Worm (Caenorhabditis elegans) whole organism, L1 larva: Measurements from ENCODE around the gene slc-25A26.

ENCODE experiments used
- C04F5.9 ChIP-seq: sonication (generic microtip); optimal IDR thresholded peaks from 2 replicates; lab custom pipeline; 2016; ENCODE audit warnings: missing genetic modification characterization, missing compliant biosample characterization
- C16A3.4 ChIP-seq: fragments of 150-350 bp; optimal IDR thresholded peaks from 2 replicates; lab custom pipeline; 2014; ENCODE audit warnings: missing biosample characterization, missing genetic modification characterization
- C34B4.2 ChIP-seq: sonication (generic microtip); optimal IDR thresholded peaks from 2 replicates; lab custom pipeline; 2017; ENCODE audit warnings: mild to moderate bottlenecking, missing genetic modification characterization, missing compliant biosample characterization
- alr-1 ChIP-seq: fragments of 200-800 bp; sonication (Bioruptor generic); optimal IDR thresholded peaks from 2 replicates; lab custom pipeline; 2018; ENCODE audit warnings: borderline replicate concordance, mild to moderate bottlenecking, missing genetic modification characterization, missing compliant biosample characterization
- blmp-1 ChIP-seq: fragments of 150-350 bp; optimal IDR thresholded peaks from 2 replicates; lab custom pipeline; 2014; ENCODE audit warnings: missing biosample characterization, missing genetic modification characterization
- ceh-82 ChIP-seq, 3 experiments: fragments of 150-350 bp in 1 of 3; sonication (generic microtip) in 2 of 3; optimal IDR thresholded peaks; 2 replicates each; lab custom pipeline; 2014 to 2017; ENCODE audit warnings: missing biosample characterization in 3 of 3, missing genetic modification characterization in 3 of 3
- ceh-90 ChIP-seq: sonication (generic microtip); optimal IDR thresholded peaks from 2 replicates; lab custom pipeline; 2016; ENCODE audit warnings: missing genetic modification characterization, missing compliant biosample characterization
- dsc-1 ChIP-seq: sonication (generic microtip); optimal IDR thresholded peaks from 2 replicates; lab custom pipeline; 2016; ENCODE audit warnings: mild to moderate bottlenecking, missing genetic modification characterization, missing compliant biosample characterization
- efl-1 ChIP-seq, 4 experiments: fragments of 150-350 bp; optimal IDR thresholded peaks in 3 of 4; peaks in 1 of 4; 1 replicate in 1 of 4; 2 replicates in 3 of 4; lab custom pipeline; 2014; ENCODE audit warnings: missing biosample characterization in 2 of 4, missing genetic modification characterization in 2 of 4, missing genetic modification reagents in 2 of 4
- egl-13 ChIP-seq: sonication (generic microtip); optimal IDR thresholded peaks from 2 replicates; lab custom pipeline; 2016; ENCODE audit warnings: missing genotype, missing genetic modification reagents, missing genetic modification characterization, missing compliant biosample characterization
- fkh-10 ChIP-seq: sonication (generic microtip); optimal IDR thresholded peaks from 2 replicates; lab custom pipeline; 2017; ENCODE audit warnings: missing biosample characterization, missing genetic modification reagents, missing genetic modification characterization
- fkh-4 ChIP-seq: sonication (generic microtip); optimal IDR thresholded peaks from 2 replicates; lab custom pipeline; 2016; ENCODE audit warnings: missing compliant biosample characterization, missing genetic modification characterization, borderline replicate concordance
- fkh-8 ChIP-seq: sonication (generic microtip); optimal IDR thresholded peaks from 2 replicates; lab custom pipeline; 2016; ENCODE audit warnings: mild to moderate bottlenecking, missing genetic modification characterization, missing compliant biosample characterization
- fos-1 ChIP-seq: fragments of 150-350 bp; optimal IDR thresholded peaks from 2 replicates; lab custom pipeline; 2014; ENCODE audit warnings: missing biosample characterization, missing genetic modification characterization
- hlh-17 ChIP-seq: fragments of 200-800 bp; sonication (Bioruptor generic); optimal IDR thresholded peaks from 2 replicates; lab custom pipeline; 2018; ENCODE audit warnings: missing genetic modification characterization, mild to moderate bottlenecking, missing compliant biosample characterization, moderate library complexity, borderline replicate concordance
- hlh-4 ChIP-seq: sonication (generic microtip); optimal IDR thresholded peaks from 2 replicates; lab custom pipeline; 2016; ENCODE audit warnings: mild to moderate bottlenecking, missing genetic modification characterization, missing compliant biosample characterization
- hpl-2 ChIP-seq: fragments of 150-350 bp; optimal IDR thresholded peaks from 2 replicates; lab custom pipeline; 2014; ENCODE audit warnings: missing biosample characterization, missing genetic modification reagents, missing genetic modification characterization
- lin-14 ChIP-seq: fragments of 200-800 bp; sonication (Bioruptor generic); optimal IDR thresholded peaks from 2 replicates; lab custom pipeline; 2018; ENCODE audit warnings: mild to moderate bottlenecking, missing genetic modification characterization, moderate library complexity, missing compliant biosample characterization
- lin-15B ChIP-seq: fragments of 150-350 bp; sonication (generic microtip); optimal IDR thresholded peaks from 3 replicates; lab custom pipeline; 2014; ENCODE audit warnings: missing biosample characterization, missing genetic modification characterization
- lsy-2 ChIP-seq, 2 experiments: fragments of 150-350 bp; optimal IDR thresholded peaks; 2 replicates each; lab custom pipeline; 2014; ENCODE audit warnings: missing biosample characterization in 2 of 2, missing genetic modification characterization in 2 of 2
- mep-1 ChIP-seq: fragments of 150-350 bp; optimal IDR thresholded peaks from 2 replicates; lab custom pipeline; 2014; ENCODE audit warnings: missing biosample characterization, missing genetic modification characterization
- nhr-11 ChIP-seq: fragments of 150-350 bp; optimal IDR thresholded peaks from 2 replicates; lab custom pipeline; 2014; ENCODE audit warnings: missing biosample characterization, missing genetic modification characterization
- nhr-19 ChIP-seq: fragments of 200-800 bp; sonication (Bioruptor generic); conservative IDR thresholded peaks from 2 replicates; pipeline ENCODE4 v1.3.6; 2022; ENCODE audit warnings: missing genetic modification characterization, missing compliant biosample characterization
- nhr-237 ChIP-seq: fragments of 150-350 bp; optimal IDR thresholded peaks from 2 replicates; lab custom pipeline; 2014; ENCODE audit warnings: missing biosample characterization, missing genetic modification characterization
- nhr-47 ChIP-seq: sonication (generic microtip); optimal IDR thresholded peaks from 2 replicates; lab custom pipeline; 2016; ENCODE audit warnings: mild to moderate bottlenecking, missing genetic modification characterization, moderate library complexity, missing compliant biosample characterization
- nhr-71 ChIP-seq: sonication (generic microtip); optimal IDR thresholded peaks from 2 replicates; lab custom pipeline; 2016; ENCODE audit warnings: mild to moderate bottlenecking, missing genetic modification characterization, moderate library complexity, missing compliant biosample characterization
- nhr-77 ChIP-seq: fragments of 150-350 bp; optimal IDR thresholded peaks from 2 replicates; lab custom pipeline; 2014; ENCODE audit warnings: missing biosample characterization, missing genetic modification characterization
- nhr-84 ChIP-seq: sonication (generic microtip); optimal IDR thresholded peaks from 2 replicates; lab custom pipeline; 2017; ENCODE audit warnings: missing biosample characterization, missing genetic modification characterization
- nhr-85 ChIP-seq: sonication (generic microtip); peaks from one replicate; lab custom pipeline; 2016; ENCODE audit warnings: missing genetic modification characterization, inconsistent platforms, missing compliant biosample characterization
- pax-3 ChIP-seq: fragments of 200-800 bp; sonication (Bioruptor generic); optimal IDR thresholded peaks from 2 replicates; lab custom pipeline; 2018; ENCODE audit warnings: mild to moderate bottlenecking, missing genetic modification characterization, moderate library complexity, missing compliant biosample characterization
- rnt-1 ChIP-seq: sonication (generic microtip); optimal IDR thresholded peaks from 2 replicates; lab custom pipeline; 2016; ENCODE audit warnings: mild to moderate bottlenecking, missing genetic modification characterization, moderate library complexity, missing compliant biosample characterization
- skn-1 ChIP-seq: fragments of 150-350 bp; optimal IDR thresholded peaks from 2 replicates; lab custom pipeline; 2014; ENCODE audit warnings: missing biosample characterization, missing genetic modification characterization
- snpc-4 ChIP-seq: fragments of 150-350 bp; optimal IDR thresholded peaks from 2 replicates; lab custom pipeline; 2014; ENCODE audit warnings: missing biosample characterization, missing genetic modification characterization
- snu-23 ChIP-seq: sonication (generic microtip); optimal IDR thresholded peaks from 2 replicates; lab custom pipeline; 2016; ENCODE audit warnings: missing genetic modification characterization, missing compliant biosample characterization
- sup-37 ChIP-seq: fragments of 200-800 bp; sonication (Bioruptor generic); optimal IDR thresholded peaks from 2 replicates; lab custom pipeline; 2018; ENCODE audit warnings: mild to moderate bottlenecking, missing genetic modification characterization, missing compliant biosample characterization
- swsn-7 ChIP-seq: sonication (generic microtip); optimal IDR thresholded peaks from 2 replicates; lab custom pipeline; 2016; ENCODE audit warnings: missing genetic modification characterization, missing compliant biosample characterization
- unc-30 ChIP-seq: sonication (generic microtip); optimal IDR thresholded peaks from 2 replicates; lab custom pipeline; 2017; ENCODE audit warnings: missing biosample characterization, missing genetic modification characterization
- zag-1 ChIP-seq: fragments of 150-350 bp; optimal IDR thresholded peaks from 2 replicates; lab custom pipeline; 2014; ENCODE audit warnings: missing biosample characterization, missing genetic modification characterization
- ztf-4 ChIP-seq: fragments of 150-350 bp; optimal IDR thresholded peaks from 2 replicates; lab custom pipeline; 2014; ENCODE audit warnings: missing biosample characterization, missing genetic modification characterization

Gene slc-25A26

ce11 chrIV:8916010-8916409 is 14.2 kb upstream of the slc-25A26 start, which contains the start of gene C27B7.9:
Gene C27B7.9 (minus strand): TSS chrIV:8916110.
- TF ChIP-seq ztf-4 = no peak
- no peak for TF ChIP-seq nhr-71
- no peak for TF ChIP-seq nhr-11
- TF ChIP-seq skn-1 (tag; lab: Kevin White, UChicago) = no peak
- no peak for TF ChIP-seq C04F5.9 (tag; lab: Kevin White, UChicago)
- no peak for TF ChIP-seq C16A3.4 (tag; lab: Kevin White, UChicago)
- no peak for TF ChIP-seq swsn-7 (tag; lab: Kevin White, UChicago)
- no peak for TF ChIP-seq nhr-77
- TF ChIP-seq, all 84 proteins: peak for 0

- TF ChIP-seq efl-1 (optimal IDR thresholded peaks at IDR 0.05; lab: Kevin White, UChicago) = no peak
- TF ChIP-seq efl-1 (GFP tag; optimal IDR thresholded peaks at IDR 0.05 in 1 of 2; lab: Kevin White, UChicago) = peak in 1 of 2 experiments; percentile 74
- no peak for TF ChIP-seq mep-1 (tag; lab: Kevin White, UChicago)
Observed at ce11 chrIV:8918790-8919189, 11.5 kb upstream of the slc-25A26 start, which contains the start of gene rap-1. Gene rap-1 (minus strand): TSS chrIV:8918890.

- TF ChIP-seq nhr-84 (tag; lab: Kevin White, UChicago) = no peak
- peak; percentile 43 for TF ChIP-seq nhr-71
- TF ChIP-seq nhr-47 (tag; lab: Kevin White, UChicago) = peak; percentile 26
- TF ChIP-seq lin-14 = peak; percentile 66
- TF ChIP-seq sup-37 (GFP tag; lab: Kevin White, UChicago) = no peak
- no peak for TF ChIP-seq hpl-2 (GFP tag; lab: Kevin White, UChicago)
- no peak for TF ChIP-seq nhr-77
- TF ChIP-seq nhr-85 (tag; lab: Kevin White, UChicago) = no peak
- TF ChIP-seq mep-1 (tag; lab: Kevin White, UChicago) = no peak
- TF ChIP-seq rnt-1 = peak; percentile 52
- no peak for TF ChIP-seq fos-1 (tag; lab: Kevin White, UChicago)
- TF ChIP-seq unc-30 (tag; lab: Kevin White, UChicago) = no peak
- peak; percentile 13 for TF ChIP-seq efl-1 (optimal IDR thresholded peaks at IDR 0.05; lab: Kevin White, UChicago)
- peak in 1 of 2 experiments; percentile 56 for TF ChIP-seq efl-1 (GFP tag; optimal IDR thresholded peaks at IDR 0.05 in 1 of 2; lab: Kevin White, UChicago)
- TF ChIP-seq skn-1 (tag; lab: Kevin White, UChicago) = peak; percentile 22
- TF ChIP-seq hlh-17 = no peak
- TF ChIP-seq alr-1 (tag; lab: Kevin White, UChicago) = no peak
- no peak for TF ChIP-seq snpc-4 (tag; lab: Kevin White, UChicago)
- 0 out of 2 replicates have a peak, but pooled peaks have one; percentile 26 for TF ChIP-seq nhr-19
- no peak for TF ChIP-seq ceh-90
- TF ChIP-seq fkh-10 = no peak
- TF ChIP-seq lsy-2 (tag; optimal IDR thresholded peaks at IDR 0.05; lab: Kevin White, UChicago) = peak in 1 of 2 experiments; percentile 40
- no peak for TF ChIP-seq dsc-1 (tag; lab: Kevin White, UChicago)
- peak; percentile 79 for TF ChIP-seq blmp-1 (tag; lab: Kevin White, UChicago)
- peak; percentile 2 for TF ChIP-seq swsn-7 (tag; lab: Kevin White, UChicago)
- peak; percentile 31 for TF ChIP-seq snu-23 (GFP tag; lab: Kevin White, UChicago)
- peak in 1 of 3 experiments; percentile 5 for TF ChIP-seq ceh-82 (tag; optimal IDR thresholded peaks at IDR 0.05; lab: Kevin White, UChicago)
- TF ChIP-seq, all 84 proteins: peak for 12
Observed at ce11 chrIV:8920284-8920806, 9.9 kb upstream of the slc-25A26 start.

- TF ChIP-seq pax-3 (tag; lab: Kevin White, UChicago) (peak; percentile 52), dsc-1 (tag; lab: Kevin White, UChicago) (peak; percentile 99), C04F5.9 (tag; lab: Kevin White, UChicago) (no peak), fos-1 (tag; lab: Kevin White, UChicago) (peak; percentile 9), lin-15B (tag; lab: Kevin White, UChicago) (no peak), hlh-4 (tag; lab: Kevin White, UChicago) (no peak), egl-13 (peak; percentile 7), zag-1 (tag; lab: Kevin White, UChicago) (no peak), lin-14 (peak; percentile 23), nhr-71 (peak; percentile 17), lsy-2 (tag; optimal IDR thresholded peaks at IDR 0.05; lab: Kevin White, UChicago) (peak in 1 of 2 experiments; percentile 17), nhr-237 (tag; lab: Kevin White, UChicago) (no peak), fkh-4 (peak; percentile 20), nhr-85 (tag; lab: Kevin White, UChicago) (peak; percentile 61), C34B4.2 (tag; lab: Kevin White, UChicago) (no peak), fkh-8 (tag; lab: Kevin White, UChicago) (peak; percentile 42)
Observed at ce11 chrIV:8921166-8921565, 9.1 kb upstream of the slc-25A26 start.
